Worm (Caenorhabditis elegans) whole organism, early embryonic: ENCODE results near the gene F58D2.2.

Source experiments
- B0310.2 ChIP-seq: sonication (generic microtip); optimal IDR thresholded peaks from 2 replicates; lab custom pipeline; 2016; ENCODE audit warnings: mild to moderate bottlenecking, missing genetic modification characterization, missing compliant biosample characterization
- ama-1 ChIP-seq: fragments of 150-350 bp; optimal IDR thresholded peaks from 2 replicates; lab custom pipeline; 2014
- ceh-13 ChIP-seq: fragments of 200-800 bp; sonication (Bioruptor generic); optimal IDR thresholded peaks from 2 replicates; lab custom pipeline; 2018; ENCODE audit warnings: mild to moderate bottlenecking, missing genetic modification characterization, missing compliant biosample characterization
- ceh-36 ChIP-seq: sonication (generic microtip); optimal IDR thresholded peaks from 2 replicates; lab custom pipeline; 2016; ENCODE audit warnings: missing genetic modification characterization, inconsistent platforms, missing compliant biosample characterization
- ets-7 ChIP-seq: sonication (generic microtip); optimal IDR thresholded peaks from 2 replicates; lab custom pipeline; 2016; ENCODE audit warnings: missing genotype, missing genetic modification characterization, missing compliant biosample characterization
- flt-1 ChIP-seq: fragments of 200-800 bp; sonication (Bioruptor generic); IDR thresholded peaks from 2 replicates; pipeline ENCODE4 v1.3.6; 2022; ENCODE audit warnings: missing genetic modification characterization, missing compliant biosample characterization
- hmbx-1 ChIP-seq: sonication (generic microtip); optimal IDR thresholded peaks from 2 replicates; lab custom pipeline; 2016; ENCODE audit warnings: mild to moderate bottlenecking, missing genetic modification characterization, missing compliant biosample characterization
- scrt-1 ChIP-seq: fragments of 200-800 bp; sonication (Bioruptor generic); IDR thresholded peaks from 2 replicates; pipeline ENCODE4 v1.3.6; 2022; ENCODE audit warnings: missing genetic modification characterization, missing compliant biosample characterization
- sea-1 ChIP-seq: fragments of 200-800 bp; sonication (Bioruptor generic); conservative IDR thresholded peaks from 2 replicates; pipeline ENCODE4 v1.3.6; 2022; ENCODE audit warnings: missing genetic modification characterization, missing compliant biosample characterization
- tbx-11 ChIP-seq: fragments of 200-800 bp; sonication (Bioruptor generic); IDR thresholded peaks from 2 replicates; pipeline ENCODE4 v1.3.6; 2022; ENCODE audit warnings: missing genetic modification characterization, missing compliant biosample characterization
- tbx-37 ChIP-seq: fragments of 200-800 bp; sonication (Bioruptor generic); conservative IDR thresholded peaks from 2 replicates; pipeline ENCODE4 v1.3.6; 2022; ENCODE audit warnings: missing genetic modification reagents, missing genetic modification characterization, missing compliant biosample characterization

- no peak for TF ChIP-seq sea-1 (GFP tag; lab: Robert Waterston, UW)
- TF ChIP-seq ceh-36 = no peak
- TF ChIP-seq ceh-13 (GFP tag; lab: Kevin White, UChicago) = no peak
- TF ChIP-seq scrt-1 (GFP tag; lab: Robert Waterston, UW) = no peak
- TF ChIP-seq hmbx-1 (tag; lab: Kevin White, UChicago) = no peak
- TF ChIP-seq flt-1 = no peak
- TF ChIP-seq B0310.2 = no peak
- no peak for TF ChIP-seq ama-1
- no peak for TF ChIP-seq tbx-37 (GFP tag; lab: Robert Waterston, UW)
- no peak for TF ChIP-seq tbx-11 (GFP tag; lab: Robert Waterston, UW)
- no peak for TF ChIP-seq ets-7 (tag; lab: Kevin White, UChicago)
Observed at ce11 chrIV:13173359-13173758, 16.2 kb upstream of the F58D2.2 start.
